Worm (Caenorhabditis elegans): ENCODE measurements around the gene str-138.

The str-138 gene

ce11 chrV:8039085-8039525, 19.4 kb upstream of the str-138 start (continued):
- peak; percentile 46 for TF ChIP-seq snu-23 (GFP tag; optimal IDR thresholded peaks at IDR 0.05)
- TF ChIP-seq tlp-1 (tag; optimal IDR thresholded peaks at IDR 0.05), result no peak
- TF ChIP-seq zag-1 (tag; optimal IDR thresholded peaks at IDR 0.05), result no peak
- no peak for TF ChIP-seq jun-1 (tag; optimal IDR thresholded peaks at IDR 0.05)
- no peak for TF ChIP-seq C04F5.9 (tag; optimal IDR thresholded peaks at IDR 0.05)
- TF ChIP-seq alr-1 (tag; optimal IDR thresholded peaks at IDR 0.05; ENCODE audit: borderline replicate concordance), result no peak
- TF ChIP-seq blmp-1 (tag; optimal IDR thresholded peaks at IDR 0.05), result peak; percentile 27
- TF ChIP-seq aha-1 (tag; optimal IDR thresholded peaks at IDR 0.05), result no peak
- TF ChIP-seq F16B12.6 (tag; optimal IDR thresholded peaks at IDR 0.05), result no peak
- no peak for TF ChIP-seq hpl-2 (GFP tag; optimal IDR thresholded peaks at IDR 0.05)
- no peak for TF ChIP-seq nhr-11 (tag; optimal IDR thresholded peaks at IDR 0.05)
- no peak for TF ChIP-seq nhr-12 (tag; optimal IDR thresholded peaks at IDR 0.05)
- TF ChIP-seq egl-13 (tag; optimal IDR thresholded peaks at IDR 0.05), result no peak
- no peak for TF ChIP-seq ceh-63 (GFP tag; optimal IDR thresholded peaks at IDR 0.05)
- TF ChIP-seq dsc-1 (tag; optimal IDR thresholded peaks at IDR 0.05), result no peak
- no peak for TF ChIP-seq zip-4 (GFP tag; optimal IDR thresholded peaks at IDR 0.05)
- no peak for TF ChIP-seq lir-3 (tag; optimal IDR thresholded peaks at IDR 0.05; ENCODE audit: poor library complexity)
- peak; percentile 72 for TF ChIP-seq ztf-4 (tag; optimal IDR thresholded peaks at IDR 0.05)
- no peak for TF ChIP-seq snpc-4 (tag; optimal IDR thresholded peaks at IDR 0.05)
- no peak for TF ChIP-seq unc-130 (tag; optimal IDR thresholded peaks at IDR 0.05)
- no peak for TF ChIP-seq fkh-4 (tag; optimal IDR thresholded peaks at IDR 0.05; ENCODE audit: borderline replicate concordance)
- no peak for TF ChIP-seq C16A3.4 (tag; optimal IDR thresholded peaks at IDR 0.05)
- no peak for TF ChIP-seq efl-3 (GFP tag; optimal IDR thresholded peaks at IDR 0.05)
- no peak for TF ChIP-seq hlh-4 (tag; optimal IDR thresholded peaks at IDR 0.05)
- no peak for TF ChIP-seq lin-13 (GFP tag; optimal IDR thresholded peaks at IDR 0.05)
- TF ChIP-seq elt-2 (tag; optimal IDR thresholded peaks at IDR 0.05), result no peak
- TF ChIP-seq Y116A8C.19 (tag; optimal IDR thresholded peaks at IDR 0.05; ENCODE audit: borderline replicate concordance), result no peak
- no peak for TF ChIP-seq C34B4.2 (tag; optimal IDR thresholded peaks at IDR 0.05)
- no peak for TF ChIP-seq ama-1 (optimal IDR thresholded peaks at IDR 0.05)
- TF ChIP-seq skn-1 (tag; optimal IDR thresholded peaks at IDR 0.05), result no peak
- TF ChIP-seq nhr-76 (tag; optimal IDR thresholded peaks at IDR 0.05), result no peak
- TF ChIP-seq lin-15B (tag; optimal IDR thresholded peaks at IDR 0.05), result no peak
- TF ChIP-seq sox-4 (tag; optimal IDR thresholded peaks at IDR 0.05), result no peak
- no peak for TF ChIP-seq ceh-88 (GFP tag; IDR thresholded peaks at IDR 0.05)
- TF ChIP-seq egl-27 (tag; optimal IDR thresholded peaks at IDR 0.05), result no peak
- TF ChIP-seq nhr-237 (tag; optimal IDR thresholded peaks at IDR 0.05), result no peak
- TF ChIP-seq lin-14 (GFP tag; optimal IDR thresholded peaks at IDR 0.05), result no peak
- TF ChIP-seq fkh-8 (tag; optimal IDR thresholded peaks at IDR 0.05), result no peak
- no peak for TF ChIP-seq rnt-1 (tag; optimal IDR thresholded peaks at IDR 0.05)
- no peak for TF ChIP-seq tbx-2 (tag; optimal IDR thresholded peaks at IDR 0.05)
- TF ChIP-seq vab-15 (tag; optimal IDR thresholded peaks at IDR 0.05), result no peak
- peak; percentile 57 for TF ChIP-seq nhr-71 (tag; optimal IDR thresholded peaks at IDR 0.05)
- TF ChIP-seq mef-2 (tag; optimal IDR thresholded peaks at IDR 0.05), result no peak
- TF ChIP-seq nhr-90 (tag; optimal IDR thresholded peaks at IDR 0.05; ENCODE audit: poor library complexity), result peak; percentile 66
- no peak for TF ChIP-seq unc-86 (tag; optimal IDR thresholded peaks at IDR 0.05)
- TF ChIP-seq swsn-7 (tag; optimal IDR thresholded peaks at IDR 0.05), result peak; percentile 13
- TF ChIP-seq isw-1 (GFP tag; IDR thresholded peaks at IDR 0.05), result no peak
- TF ChIP-seq nhr-19 (GFP tag; conservative IDR thresholded peaks at IDR 0.05), result peak; percentile 13
- TF ChIP-seq pag-3 (tag; optimal IDR thresholded peaks at IDR 0.05; ENCODE audit: borderline replicate concordance, insufficient read depth), result no peak
- TF ChIP-seq sptf-1 (tag; optimal IDR thresholded peaks at IDR 0.05), result no peak
- TF ChIP-seq lin-35 (GFP tag; optimal IDR thresholded peaks at IDR 0.05), result peak in 1 of 2 experiments; percentile 26
- TF ChIP-seq fkh-10 (GFP tag; optimal IDR thresholded peaks at IDR 0.05), result no peak
- TF ChIP-seq efl-1 (optimal IDR thresholded peaks at IDR 0.05), result no peak
- no peak for TF ChIP-seq efl-1 (GFP tag; optimal IDR thresholded peaks at IDR 0.05 in 1 of 2)

Measured in whole organism, L1 larva.